Worm (Caenorhabditis elegans) whole organism, L3 larva: ENCODE data around the gene K09F6.10.
"Not testable (repeated sequence)": the region's sequence is repeated elsewhere in the genome, so short reads cannot be mapped to it uniquely, and the experiment has no call there.

Source experiments
- R02D3.7 ChIP-seq: fragments of 150-350 bp; optimal IDR thresholded peaks from 2 replicates; lab custom pipeline; 2014; ENCODE audit warnings: missing biosample characterization, missing genetic modification characterization
- aly-2 ChIP-seq: fragments of 150-350 bp; optimal IDR thresholded peaks from 2 replicates; lab custom pipeline; 2014; ENCODE audit warnings: missing biosample characterization, missing genetic modification characterization
- ama-1 ChIP-seq: fragments of 150-350 bp; optimal IDR thresholded peaks from 2 replicates; lab custom pipeline; 2018
- ceh-28 ChIP-seq: fragments of 150-350 bp; optimal IDR thresholded peaks from 2 replicates; lab custom pipeline; 2014; ENCODE audit warnings: missing biosample characterization, missing genetic modification reagents, missing genetic modification characterization
- ceh-82 ChIP-seq: fragments of 150-350 bp; optimal IDR thresholded peaks from 2 replicates; lab custom pipeline; 2014; ENCODE audit warnings: missing biosample characterization, missing genetic modification characterization
- ceh-9 ChIP-seq: sonication (generic microtip); optimal IDR thresholded peaks from 2 replicates; lab custom pipeline; 2018; ENCODE audit warnings: missing biosample characterization, missing genetic modification characterization
- egl-27 ChIP-seq: sonication (generic microtip); optimal IDR thresholded peaks from 4 replicates; lab custom pipeline; 2017; ENCODE audit warnings: missing biosample characterization, missing genetic modification reagents, missing genetic modification characterization
- elt-1 ChIP-seq: fragments of 150-350 bp; optimal IDR thresholded peaks from 2 replicates; lab custom pipeline; 2014; ENCODE audit warnings: missing biosample characterization, missing genetic modification characterization
- elt-2 ChIP-seq: sonication (generic microtip); optimal IDR thresholded peaks from 2 replicates; lab custom pipeline; 2016; ENCODE audit warnings: missing genetic modification reagents, mild to moderate bottlenecking, missing genetic modification characterization, missing compliant biosample characterization
- elt-3 ChIP-seq, 3 experiments: fragments of 150-350 bp in 1 of 3; sonication (generic microtip) in 2 of 3; optimal IDR thresholded peaks; 2 replicates in 2 of 3; 4 replicates in 1 of 3; lab custom pipeline; 2014 to 2017; ENCODE audit warnings: missing biosample characterization in 3 of 3, missing genetic modification characterization in 3 of 3
- eor-1 ChIP-seq, 2 experiments: fragments of 150-350 bp; optimal IDR thresholded peaks; 2 replicates each; lab custom pipeline; 2014 to 2018; ENCODE audit warnings: missing biosample characterization in 2 of 2, missing genetic modification characterization in 2 of 2
- fkh-10 ChIP-seq: sonication (generic microtip); optimal IDR thresholded peaks from 2 replicates; lab custom pipeline; 2017; ENCODE audit warnings: missing biosample characterization, missing genetic modification reagents, missing genetic modification characterization
- fkh-2 ChIP-seq: fragments of 150-350 bp; optimal IDR thresholded peaks from 2 replicates; lab custom pipeline; 2014; ENCODE audit warnings: missing biosample characterization, missing genetic modification reagents, missing genetic modification characterization
- hmg-11 ChIP-seq: sonication (generic microtip); optimal IDR thresholded peaks from 2 replicates; lab custom pipeline; 2016; ENCODE audit warnings: missing genetic modification characterization, missing compliant biosample characterization
- jun-1 ChIP-seq: fragments of 150-350 bp; optimal IDR thresholded peaks from 2 replicates; lab custom pipeline; 2014; ENCODE audit warnings: missing biosample characterization, missing genetic modification reagents, missing genetic modification characterization
- lin-39 ChIP-seq: fragments of 150-350 bp; optimal IDR thresholded peaks from 2 replicates; lab custom pipeline; 2018; ENCODE audit warnings: missing biosample characterization, missing genetic modification reagents, missing genetic modification characterization
- lsy-12 ChIP-seq: sonication (generic microtip); optimal IDR thresholded peaks from 2 replicates; lab custom pipeline; 2016; ENCODE audit warnings: mild to moderate bottlenecking, missing genetic modification characterization, missing compliant biosample characterization
- mdl-1 ChIP-seq: fragments of 150-350 bp; optimal IDR thresholded peaks from 2 replicates; lab custom pipeline; 2014; ENCODE audit warnings: missing biosample characterization, missing genetic modification characterization
- mml-1 ChIP-seq: fragments of 150-350 bp; sonication (generic microtip); optimal IDR thresholded peaks from 3 replicates; lab custom pipeline; 2014; ENCODE audit warnings: missing biosample characterization, missing genetic modification characterization
- nhr-12 ChIP-seq: fragments of 150-350 bp; optimal IDR thresholded peaks from 2 replicates; lab custom pipeline; 2014; ENCODE audit warnings: missing biosample characterization, missing genetic modification characterization
- nhr-23 ChIP-seq: fragments of 150-350 bp; optimal IDR thresholded peaks from 2 replicates; lab custom pipeline; 2014; ENCODE audit warnings: missing biosample characterization, missing genetic modification reagents, missing genetic modification characterization
- nhr-237 ChIP-seq: fragments of 150-350 bp; optimal IDR thresholded peaks from 2 replicates; lab custom pipeline; 2014; ENCODE audit warnings: missing biosample characterization, missing genetic modification characterization
- nhr-43 ChIP-seq: sonication (generic microtip); optimal IDR thresholded peaks from 2 replicates; lab custom pipeline; 2016; ENCODE audit warnings: mild to moderate bottlenecking, missing genetic modification characterization, missing compliant biosample characterization; ENCODE audit not compliant: poor library complexity, severe bottlenecking
- nhr-67 ChIP-seq: fragments of 150-350 bp; optimal IDR thresholded peaks from 2 replicates; lab custom pipeline; 2014; ENCODE audit warnings: missing biosample characterization, missing genetic modification characterization
- nhr-77 ChIP-seq: fragments of 150-350 bp; optimal IDR thresholded peaks from 2 replicates; lab custom pipeline; 2014; ENCODE audit warnings: missing biosample characterization, missing genetic modification characterization
- pqm-1 ChIP-seq: fragments of 150-350 bp; optimal IDR thresholded peaks from 2 replicates; lab custom pipeline; 2017; ENCODE audit warnings: missing biosample characterization, missing genetic modification characterization, inconsistent platforms
- sea-2 ChIP-seq: fragments of 150-350 bp; sonication (generic microtip); optimal IDR thresholded peaks from 4 replicates; lab custom pipeline; 2014; ENCODE audit warnings: missing biosample characterization, missing genetic modification reagents, missing genetic modification characterization
- tbx-2 ChIP-seq: sonication (generic microtip); optimal IDR thresholded peaks from 2 replicates; lab custom pipeline; 2016; ENCODE audit warnings: mild to moderate bottlenecking, missing genetic modification characterization, missing compliant biosample characterization
- unc-62 ChIP-seq: fragments of 150-350 bp; sonication (generic microtip); optimal IDR thresholded peaks from 4 replicates; lab custom pipeline; 2014; ENCODE audit warnings: missing biosample characterization, missing genetic modification reagents, missing genetic modification characterization
- zag-1 ChIP-seq: fragments of 150-350 bp; optimal IDR thresholded peaks from 2 replicates; lab custom pipeline; 2014; ENCODE audit warnings: missing biosample characterization, missing genetic modification characterization

K09F6.10 gene

ce11 chrII:2279839-2280238, 8.8 kb downstream of the K09F6.10 start, which contains the start of gene K09F6.11:
Gene K09F6.11 (plus strand): TSS chrII:2280139.
- TF ChIP-seq pqm-1 (no peak), nhr-23 (tag; lab: Kevin White, UChicago) (no peak), nhr-12 (tag; lab: Kevin White, UChicago) (no peak), ceh-28 (tag; lab: Kevin White, UChicago) (no peak), tbx-2 (tag; lab: Kevin White, UChicago) (no peak), ceh-82 (no peak), unc-62 (GFP tag; lab: Kevin White, UChicago) (no peak), elt-2 (tag; lab: Kevin White, UChicago) (no peak), ceh-9 (tag; lab: Kevin White, UChicago) (no peak), nhr-77 (tag; lab: Kevin White, UChicago) (no peak), hmg-11 (tag; lab: Kevin White, UChicago) (no peak), elt-1 (tag; lab: Kevin White, UChicago) (no peak), elt-3 (tag; optimal IDR thresholded peaks at IDR 0.05; lab: Kevin White, UChicago) (no peak)

- TF ChIP-seq elt-2 (tag; lab: Kevin White, UChicago) (no peak), nhr-67 (no peak), egl-27 (tag; lab: Kevin White, UChicago) (no peak), unc-62 (GFP tag; lab: Kevin White, UChicago) (no peak), eor-1 (tag; optimal IDR thresholded peaks at IDR 0.05; lab: Kevin White, UChicago) (no peak), nhr-43 (no peak)
Measured at ce11 chrII:2279263-2279662, 9.4 kb downstream of the K09F6.10 start, which contains the start of gene K09F6.6. Gene K09F6.6 (minus strand): TSS chrII:2279305.

DNA sequence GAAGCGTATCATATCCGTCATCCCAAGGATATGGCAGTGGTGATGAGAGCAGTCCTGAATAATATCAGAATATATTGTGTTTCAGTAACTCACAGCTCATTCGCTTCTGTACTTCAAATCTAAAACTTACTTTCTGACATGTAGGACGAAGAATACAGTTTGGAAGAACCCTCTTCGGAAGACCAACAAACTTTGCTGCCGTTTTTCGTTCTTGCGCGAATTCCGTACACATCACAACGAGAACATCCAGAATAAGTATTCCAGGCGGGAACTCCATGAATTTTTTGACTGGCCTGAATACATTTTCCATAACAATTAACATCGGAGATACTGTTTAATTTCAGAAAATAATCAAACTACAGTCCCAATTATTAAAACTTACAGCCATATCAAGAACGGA, 11.3 kb downstream of the K09F6.10 start, which contains the start of gene K09F6.15:
Gene K09F6.15, minus strand, starts transcription at position 101 of the 400 bp plus-strand sequence.
- TF ChIP-seq lsy-12: no peak
- TF ChIP-seq fkh-10 (GFP tag; lab: Kevin White, UChicago): no peak
- TF ChIP-seq, all 47 proteins: peak for 0

- TF ChIP-seq ama-1 (lab: Kevin White, UChicago): no peak
- no peak for TF ChIP-seq elt-3 (tag; optimal IDR thresholded peaks at IDR 0.05; lab: Kevin White, UChicago)
- TF ChIP-seq nhr-237: no peak
- no peak for TF ChIP-seq lsy-12
- no peak for TF ChIP-seq egl-27 (tag; lab: Kevin White, UChicago)
- TF ChIP-seq zag-1 (tag; lab: Kevin White, UChicago): no peak
- TF ChIP-seq mdl-1: no peak
- no peak for TF ChIP-seq nhr-77 (tag; lab: Kevin White, UChicago)
- no peak for TF ChIP-seq jun-1 (tag; lab: Kevin White, UChicago)
- TF ChIP-seq lin-39 (tag; lab: Kevin White, UChicago): no peak
- TF ChIP-seq aly-2 (tag; lab: Kevin White, UChicago): no peak
Measured at ce11 chrII:2273750-2274149, 14.9 kb downstream of the K09F6.10 start.

DNA sequence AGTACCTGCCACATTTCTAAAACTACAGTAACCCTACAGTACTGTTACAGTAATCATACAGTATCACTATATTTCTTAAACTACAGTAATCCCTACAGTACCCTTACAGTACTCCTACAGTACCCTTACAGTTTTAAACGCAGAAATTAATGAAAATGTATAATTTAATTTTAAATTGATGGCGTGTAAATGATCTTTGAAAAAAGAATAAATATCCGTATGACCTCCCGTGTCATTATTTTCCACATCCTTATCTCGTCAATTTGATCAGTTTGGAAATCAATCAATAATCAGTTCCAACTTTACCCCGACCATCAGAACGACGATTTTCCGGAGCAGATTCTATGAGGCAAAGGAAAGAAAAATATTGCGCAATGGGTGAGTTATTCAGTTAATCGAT, 33.8 kb downstream of the K09F6.10 start, which contains the start of gene K09F6.3:
Gene K09F6.3, plus strand, starts transcription at position 301 of the 400 bp plus-strand sequence.
- not testable (repeated sequence) for TF ChIP-seq R02D3.7; aly-2 (tag; lab: Kevin White, UChicago); fkh-2 (tag; lab: Kevin White, UChicago)

DNA sequence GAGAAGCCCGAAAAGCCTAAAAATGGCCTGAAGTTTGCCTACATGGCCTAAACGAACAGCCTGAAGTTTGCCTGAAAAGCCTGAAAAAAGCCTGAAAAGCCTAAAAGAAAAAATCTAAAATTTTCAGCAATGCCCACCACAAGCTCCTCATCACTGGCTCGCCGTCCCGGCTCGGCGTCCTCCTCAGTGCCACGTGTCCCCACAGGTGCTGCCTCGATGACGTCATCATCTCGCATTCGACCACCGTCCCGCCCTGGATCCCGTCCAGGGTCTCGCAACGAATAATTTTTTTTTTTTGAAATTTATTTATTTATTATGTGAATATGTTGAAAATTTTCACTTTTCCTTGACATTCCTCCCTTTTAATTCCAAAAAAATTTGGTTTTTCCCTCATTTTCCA, 35.0 kb downstream of the K09F6.10 start:
- TF ChIP-seq mml-1 (tag; lab: Kevin White, UChicago) (no peak), sea-2 (GFP tag; lab: Kevin White, UChicago) (no peak)

DNA sequence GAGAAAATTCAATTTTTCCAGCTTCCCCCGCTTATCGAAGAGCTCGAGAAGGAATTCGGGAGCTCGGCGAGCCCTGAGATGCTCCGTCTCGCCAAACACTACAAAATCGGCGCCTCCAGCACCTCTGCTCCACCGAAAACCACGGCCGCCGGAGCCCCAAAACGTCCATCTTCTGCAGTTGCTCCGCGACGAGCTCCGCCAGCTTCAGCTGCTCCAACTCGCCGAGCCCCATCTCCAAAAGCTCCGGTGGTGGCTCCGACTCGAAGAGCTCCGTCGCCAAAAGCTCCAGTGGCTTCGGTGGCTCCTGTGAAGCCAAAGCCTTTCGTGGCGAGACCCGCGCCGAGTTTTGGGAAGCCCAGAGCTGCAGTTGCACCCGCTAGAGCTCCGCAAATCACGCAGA, 37.1 kb downstream of the K09F6.10 start:
- no peak for TF ChIP-seq nhr-23 (tag; lab: Kevin White, UChicago)
- TF ChIP-seq mml-1 (tag; lab: Kevin White, UChicago): no peak
